Worm (Caenorhabditis elegans): ENCODE data around the gene C18G1.6.

The C18G1.6 gene

ce11 chrV:4731154-4731961 lies 19.0 kb upstream of the C18G1.6 start, which contains the start of gene F39G3.3 (continued):
- TF ChIP-seq hif-1 (tag; optimal IDR thresholded peaks at IDR 0.05) (peak in 1 of 2 experiments; percentile 35), dve-1 (tag; optimal IDR thresholded peaks at IDR 0.05; ENCODE audit: insufficient read depth) (peak; percentile 45), mes-2 (tag; optimal IDR thresholded peaks at IDR 0.05; ENCODE audit: poor library complexity, severe bottlenecking) (peak; percentile 86), skn-1 (tag; optimal IDR thresholded peaks at IDR 0.05) (no peak), F26F4.8 (GFP tag; conservative IDR thresholded peaks at IDR 0.05) (no peak)

DNA sequence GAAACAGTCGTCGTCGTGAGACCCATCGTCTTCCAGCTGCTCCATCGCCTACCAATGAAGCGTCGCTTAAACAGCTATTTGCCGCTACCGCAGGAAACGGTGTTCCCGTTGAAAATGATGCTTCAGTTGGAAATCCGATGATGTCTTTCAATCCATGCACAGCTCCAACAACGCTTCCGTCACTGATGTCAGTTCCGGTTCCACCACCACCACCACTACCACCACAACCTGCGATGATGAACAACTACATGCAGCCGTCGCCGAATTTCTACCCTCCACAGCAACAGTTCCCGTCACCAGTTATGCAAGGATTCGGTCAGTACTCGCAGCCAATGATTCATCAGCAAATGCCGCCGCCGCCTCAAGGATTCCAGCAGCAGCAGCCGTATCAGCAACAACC lies 16.4 kb upstream of the C18G1.6 start:
- peak; percentile 19; the same call in 1 of the 2 replicates for TF ChIP-seq set-16 (GFP tag; IDR thresholded peaks at IDR 0.05)
- TF ChIP-seq unc-62 (GFP tag; optimal IDR thresholded peaks at IDR 0.05 in 1 of 2), result no peak
- TF ChIP-seq unc-62 (tag; optimal IDR thresholded peaks at IDR 0.05), result no peak
- peak; percentile 64 for TF ChIP-seq aha-1 (tag)
- TF ChIP-seq snpc-1.2 (GFP tag; IDR thresholded peaks at IDR 0.05), result 0 out of 2 replicates have a peak, but pooled peaks have one; percentile 35
- no peak for TF ChIP-seq dpl-1 (GFP tag; optimal IDR thresholded peaks at IDR 0.05)

DNA sequence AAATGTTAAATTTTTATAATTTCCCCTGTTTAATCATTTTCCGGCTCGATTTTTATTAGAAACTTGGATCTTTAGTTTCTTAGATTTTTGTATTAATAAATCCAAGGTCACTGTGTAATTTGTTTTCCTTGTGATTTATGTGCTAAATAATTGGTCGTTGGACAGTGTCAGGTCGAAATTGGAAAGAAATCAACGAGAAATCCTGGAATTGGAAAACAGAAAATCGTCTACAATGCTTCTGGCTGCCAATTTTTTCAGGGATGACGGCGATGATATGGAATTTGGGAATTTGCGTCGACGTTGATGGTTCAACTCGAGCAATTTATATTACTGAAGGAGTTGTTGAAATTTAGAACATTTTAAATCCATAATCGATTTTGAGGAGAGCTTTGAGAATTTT lies 15.8 kb upstream of the C18G1.6 start:
- TF ChIP-seq mxl-2 (GFP tag; conservative IDR thresholded peaks at IDR 0.05), result no peak
- no peak for TF ChIP-seq daf-16 (GFP tag; optimal IDR thresholded peaks at IDR 0.05)
- peak; percentile 1 for TF ChIP-seq daf-16 (tag; optimal IDR thresholded peaks at IDR 0.05)
- TF ChIP-seq T20F7.1 (GFP tag; optimal IDR thresholded peaks at IDR 0.05), result no peak
- peak; percentile 31 for TF ChIP-seq aly-2 (tag; optimal IDR thresholded peaks at IDR 0.05)
- no peak for TF ChIP-seq unc-39 (tag; optimal IDR thresholded peaks at IDR 0.05)
- peak; percentile 96 for TF ChIP-seq aha-1 (tag)
- TF ChIP-seq tra-1 (GFP tag; IDR thresholded peaks at IDR 0.05), result no peak
- no peak for TF ChIP-seq lin-39 (tag; optimal IDR thresholded peaks at IDR 0.05)
- 0 out of 2 replicates have a peak, but pooled peaks have one; percentile 8 for TF ChIP-seq arid-1 (GFP tag; conservative IDR thresholded peaks at IDR 0.05)
- peak; percentile 40; the same call in 1 of the 2 replicates for TF ChIP-seq lin-38 (GFP tag; IDR thresholded peaks at IDR 0.05)

ce11 chrV:4737727-4738126 lies 12.7 kb upstream of the C18G1.6 start, which contains the start of gene F39G3.2:
F39G3.2 (plus strand) TSS chrV:4737831.
- peak in 1 of 2 experiments; percentile 40 for TF ChIP-seq unc-62 (GFP tag; optimal IDR thresholded peaks at IDR 0.05 in 1 of 2)
- TF ChIP-seq unc-62 (tag; optimal IDR thresholded peaks at IDR 0.05), result no peak
- no peak for TF ChIP-seq daf-12 (tag; optimal IDR thresholded peaks at IDR 0.05)
- TF ChIP-seq tra-1 (GFP tag; IDR thresholded peaks at IDR 0.05), result no peak
- TF ChIP-seq php-3 (GFP tag; IDR thresholded peaks at IDR 0.05), result no peak
- TF ChIP-seq T20F7.1 (GFP tag; optimal IDR thresholded peaks at IDR 0.05), result no peak
- TF ChIP-seq Y5F2A.4 (GFP tag; optimal IDR thresholded peaks at IDR 0.05), result no peak
- TF ChIP-seq lin-13 (GFP tag; optimal IDR thresholded peaks at IDR 0.05), result no peak
- TF ChIP-seq arid-1 (GFP tag; conservative IDR thresholded peaks at IDR 0.05), result no peak
- no peak for TF ChIP-seq unc-130 (GFP tag; optimal IDR thresholded peaks at IDR 0.05)
- TF ChIP-seq vab-7 (GFP tag; IDR thresholded peaks at IDR 0.05), result no peak
- TF ChIP-seq gei-8 (GFP tag; optimal IDR thresholded peaks at IDR 0.05), result no peak
- TF ChIP-seq skn-1 (tag; optimal IDR thresholded peaks at IDR 0.05), result no peak
- no peak for TF ChIP-seq F26F4.8 (GFP tag; conservative IDR thresholded peaks at IDR 0.05)
- TF ChIP-seq Y75B8A.6 (GFP tag; IDR thresholded peaks at IDR 0.05), result no peak
- TF ChIP-seq ztf-11 (tag; optimal IDR thresholded peaks at IDR 0.05), result no peak
- TF ChIP-seq nhr-102 (tag; optimal IDR thresholded peaks at IDR 0.05), result no peak
- TF ChIP-seq Y48G9A.11 (GFP tag; IDR thresholded peaks at IDR 0.05), result no peak
- no peak for TF ChIP-seq R02D3.7 (tag; optimal IDR thresholded peaks at IDR 0.05)
- no peak for TF ChIP-seq sdz-12 (GFP tag; optimal IDR thresholded peaks at IDR 0.05)
- TF ChIP-seq zag-1 (tag; optimal IDR thresholded peaks at IDR 0.05), result no peak
- TF ChIP-seq ceh-20 (GFP tag; IDR thresholded peaks at IDR 0.05), result no peak
- peak; percentile 56 for TF ChIP-seq hlh-11 (tag; optimal IDR thresholded peaks at IDR 0.05)
- TF ChIP-seq ama-1 (optimal IDR thresholded peaks at IDR 0.05), result no peak
- no peak for TF ChIP-seq lin-15B (tag; optimal IDR thresholded peaks at IDR 0.05)
- TF ChIP-seq aha-1 (tag), result no peak
- no peak for TF ChIP-seq daf-8 (GFP tag; IDR thresholded peaks at IDR 0.05)
- no peak for TF ChIP-seq daf-19 (GFP tag; conservative IDR thresholded peaks at IDR 0.05)
- no peak for TF ChIP-seq mes-2 (tag; optimal IDR thresholded peaks at IDR 0.05; ENCODE audit: poor library complexity, severe bottlenecking)
- peak; percentile 89 for TF ChIP-seq pqm-1 (tag; optimal IDR thresholded peaks at IDR 0.05)
- no peak for TF ChIP-seq zip-2 (tag; optimal IDR thresholded peaks at IDR 0.05)
- TF ChIP-seq F44E2.7 (GFP tag; IDR thresholded peaks at IDR 0.05), result no peak
- TF ChIP-seq set-16 (GFP tag; IDR thresholded peaks at IDR 0.05), result no peak
